Worm (Caenorhabditis elegans) whole organism, L2 larva: ENCODE results near the gene atg-10.

Experiments
- gmeb-1 ChIP-seq: fragments of 150-350 bp; optimal IDR thresholded peaks from 2 replicates; lab custom pipeline; 2014; ENCODE audit warnings: missing biosample characterization, missing genetic modification characterization
- lin-13 ChIP-seq: fragments of 150-350 bp; optimal IDR thresholded peaks from 2 replicates; lab custom pipeline; 2014; ENCODE audit warnings: missing biosample characterization, missing genetic modification reagents, missing genetic modification characterization
- nhr-12 ChIP-seq: fragments of 150-350 bp; optimal IDR thresholded peaks from 2 replicates; lab custom pipeline; 2014; ENCODE audit warnings: missing biosample characterization, missing genetic modification characterization
- nhr-237 ChIP-seq: fragments of 150-350 bp; optimal IDR thresholded peaks from 2 replicates; lab custom pipeline; 2014; ENCODE audit warnings: missing biosample characterization, missing genetic modification characterization
- nhr-25 ChIP-seq: fragments of 150-350 bp; sonication (generic microtip); optimal IDR thresholded peaks from 3 replicates; lab custom pipeline; 2014; ENCODE audit warnings: missing biosample characterization, missing genetic modification characterization
- nhr-77 ChIP-seq: fragments of 150-350 bp; optimal IDR thresholded peaks from 2 replicates; lab custom pipeline; 2014; ENCODE audit warnings: missing biosample characterization, missing genetic modification characterization
- skn-1 ChIP-seq: sonication (generic microtip); optimal IDR thresholded peaks from 2 replicates; lab custom pipeline; 2017; ENCODE audit warnings: missing biosample characterization, missing genetic modification characterization
- unc-39 ChIP-seq: fragments of 150-350 bp; optimal IDR thresholded peaks from 2 replicates; lab custom pipeline; 2014; ENCODE audit warnings: missing biosample characterization, missing genetic modification characterization
- unc-55 ChIP-seq: fragments of 150-350 bp; sonication (generic microtip); optimal IDR thresholded peaks from 3 replicates; lab custom pipeline; 2014; ENCODE audit warnings: missing biosample characterization, missing genetic modification reagents, missing genetic modification characterization
- unc-62 ChIP-seq: fragments of 150-350 bp; optimal IDR thresholded peaks from 2 replicates; lab custom pipeline; 2014; ENCODE audit warnings: missing biosample characterization, missing genetic modification reagents, missing genetic modification characterization
- ztf-11 ChIP-seq: sonication (generic microtip); optimal IDR thresholded peaks from 2 replicates; lab custom pipeline; 2017; ENCODE audit warnings: missing biosample characterization, missing genetic modification characterization
- ztf-4 ChIP-seq: fragments of 150-350 bp; optimal IDR thresholded peaks from 2 replicates; lab custom pipeline; 2014; ENCODE audit warnings: missing biosample characterization, missing genetic modification characterization

ce11 chrII:8685623-8686022 is 26.7 kb downstream of the atg-10 start, which contains the start of gene C34C6.9:
- no peak for TF ChIP-seq unc-55 (GFP tag; lab: Kevin White, UChicago)
- TF ChIP-seq ztf-11 (tag; lab: Kevin White, UChicago), result no peak
- no peak for TF ChIP-seq nhr-237 (tag; lab: Kevin White, UChicago)
- TF ChIP-seq lin-13, result no peak
- no peak for TF ChIP-seq nhr-77 (tag; lab: Kevin White, UChicago)
- no peak for TF ChIP-seq gmeb-1
- no peak for TF ChIP-seq ztf-4 (tag; lab: Kevin White, UChicago)
- TF ChIP-seq unc-62 (GFP tag; lab: Kevin White, UChicago), result no peak
- TF ChIP-seq skn-1 (tag; lab: Kevin White, UChicago), result no peak
- TF ChIP-seq nhr-25 (tag; lab: Kevin White, UChicago), result no peak
- TF ChIP-seq unc-39, result no peak
- TF ChIP-seq nhr-12 (tag; lab: Kevin White, UChicago), result no peak
